Worm (Caenorhabditis elegans) whole organism, L4 larva: Measurements from ENCODE around the gene gpcp-2.

Source experiments
- F26F4.8 ChIP-seq: fragments of 200-800 bp; sonication (Bioruptor generic); conservative IDR thresholded peaks from 2 replicates; pipeline ENCODE4 v1.3.6; 2022; ENCODE audit warnings: missing genetic modification characterization, missing compliant biosample characterization
- F37D6.2 ChIP-seq: sonication (generic microtip); optimal IDR thresholded peaks from 2 replicates; lab custom pipeline; 2016; ENCODE audit warnings: mild to moderate bottlenecking, missing genetic modification characterization, missing compliant biosample characterization
- F44E2.7 ChIP-seq: fragments of 200-800 bp; sonication (Bioruptor generic); IDR thresholded peaks from 2 replicates; pipeline ENCODE4 v2.1.2; 2022; ENCODE audit warnings: missing genetic modification characterization, missing compliant biosample characterization
- F49E8.2 ChIP-seq: sonication (generic microtip); optimal IDR thresholded peaks from 2 replicates; lab custom pipeline; 2016; ENCODE audit warnings: missing compliant biosample characterization, mild to moderate bottlenecking, missing genetic modification characterization, borderline replicate concordance
- R02D3.7 ChIP-seq: fragments of 150-350 bp; sonication (generic microtip); optimal IDR thresholded peaks from 3 replicates; lab custom pipeline; 2014; ENCODE audit warnings: missing biosample characterization, missing genetic modification characterization
- T20F7.1 ChIP-seq: fragments of 200-800 bp; sonication (Bioruptor generic); optimal IDR thresholded peaks from 2 replicates; lab custom pipeline; 2018; ENCODE audit warnings: mild to moderate bottlenecking, missing genetic modification characterization, missing compliant biosample characterization
- T26A8.4 ChIP-seq: fragments of 200-800 bp; sonication (Bioruptor generic); IDR thresholded peaks from 2 replicates; pipeline ENCODE4 v1.3.6; 2022; ENCODE audit warnings: missing genetic modification characterization, missing compliant biosample characterization
- Y5F2A.4 ChIP-seq: fragments of 200-800 bp; sonication (Bioruptor generic); optimal IDR thresholded peaks from 2 replicates; lab custom pipeline; 2018; ENCODE audit warnings: mild to moderate bottlenecking, missing genetic modification characterization, missing compliant biosample characterization
- ZK337.2 ChIP-seq: fragments of 200-800 bp; sonication (Bioruptor generic); IDR thresholded peaks from 2 replicates; pipeline ENCODE4 v1.3.6; 2022; ENCODE audit warnings: missing genetic modification reagents, missing genetic modification characterization, missing compliant biosample characterization
- aly-2 ChIP-seq: sonication (generic microtip); optimal IDR thresholded peaks from 2 replicates; lab custom pipeline; 2018; ENCODE audit warnings: missing biosample characterization, missing genetic modification characterization
- ama-1 ChIP-seq: fragments of 150-350 bp; optimal IDR thresholded peaks from 2 replicates; lab custom pipeline; 2014; ENCODE audit warnings: inconsistent platforms, mixed read lengths
- attf-4 ChIP-seq: sonication (generic microtip); optimal IDR thresholded peaks from 3 replicates; lab custom pipeline; 2017; ENCODE audit warnings: missing biosample characterization, missing genetic modification characterization
- ceh-32 ChIP-seq: sonication (generic microtip); optimal IDR thresholded peaks from 2 replicates; lab custom pipeline; 2016; ENCODE audit warnings: mild to moderate bottlenecking, missing genetic modification characterization, missing compliant biosample characterization; ENCODE audit not compliant: poor library complexity
- ceh-44 ChIP-seq: fragments of 200-800 bp; sonication (Bioruptor generic); IDR thresholded peaks from 2 replicates; pipeline ENCODE4 v1.3.6; 2022; ENCODE audit warnings: missing genetic modification reagents, missing genetic modification characterization, missing compliant biosample characterization
- ceh-62 ChIP-seq: sonication (generic microtip); optimal IDR thresholded peaks from 2 replicates; lab custom pipeline; 2017; ENCODE audit warnings: missing biosample characterization, missing genetic modification characterization
- ctbp-1 ChIP-seq: fragments of 200-800 bp; sonication (Bioruptor generic); IDR thresholded peaks from 2 replicates; pipeline ENCODE4 v1.3.6; 2022; ENCODE audit warnings: missing genetic modification reagents, missing genetic modification characterization, missing compliant biosample characterization
- daf-8 ChIP-seq: fragments of 200-800 bp; sonication (Bioruptor generic); IDR thresholded peaks from 2 replicates; pipeline ENCODE4 v1.3.6; 2022; ENCODE audit warnings: missing genetic modification characterization, missing compliant biosample characterization
- dmd-9 ChIP-seq: fragments of 200-800 bp; sonication (Bioruptor generic); IDR thresholded peaks from 2 replicates; pipeline ENCODE4 v1.3.6; 2022; ENCODE audit warnings: missing genetic modification reagents, missing genetic modification characterization, missing compliant biosample characterization
- dpl-1 ChIP-seq: fragments of 150-350 bp; optimal IDR thresholded peaks from 2 replicates; lab custom pipeline; 2014; ENCODE audit warnings: missing biosample characterization, missing genetic modification reagents, missing genetic modification characterization
- duxl-1 ChIP-seq: sonication (generic microtip); optimal IDR thresholded peaks from 2 replicates; lab custom pipeline; 2016; ENCODE audit warnings: mild to moderate bottlenecking, missing genetic modification characterization, moderate library complexity, missing compliant biosample characterization; ENCODE audit not compliant: poor library complexity
- dve-1 ChIP-seq: sonication (generic microtip); optimal IDR thresholded peaks from 2 replicates; lab custom pipeline; 2017; ENCODE audit warnings: antibody characterized with exemption, mild to moderate bottlenecking, missing genetic modification characterization, missing compliant biosample characterization; ENCODE audit not compliant: insufficient read depth
- egl-27 ChIP-seq: sonication (generic microtip); optimal IDR thresholded peaks from 3 replicates; lab custom pipeline; 2017; ENCODE audit warnings: missing biosample characterization, missing genetic modification reagents, missing genetic modification characterization
- egl-43 ChIP-seq: fragments of 200-800 bp; sonication (Bioruptor generic); IDR thresholded peaks from 2 replicates; pipeline ENCODE4 v1.3.6; 2022; ENCODE audit warnings: missing genetic modification reagents, missing genetic modification characterization, missing compliant biosample characterization
- fos-1 ChIP-seq: fragments of 150-350 bp; optimal IDR thresholded peaks from 2 replicates; lab custom pipeline; 2014; ENCODE audit warnings: missing biosample characterization, missing genetic modification characterization
- gei-8 ChIP-seq: fragments of 200-800 bp; sonication (Bioruptor generic); optimal IDR thresholded peaks from 2 replicates; lab custom pipeline; 2018; ENCODE audit warnings: mild to moderate bottlenecking, missing genetic modification characterization, missing compliant biosample characterization
- hlh-11 ChIP-seq: fragments of 200-800 bp; sonication (Bioruptor generic); optimal IDR thresholded peaks from 2 replicates; lab custom pipeline; 2018; ENCODE audit warnings: mild to moderate bottlenecking, missing genetic modification characterization, missing compliant biosample characterization
- hmg-1.1 ChIP-seq: fragments of 200-800 bp; sonication (Bioruptor generic); IDR thresholded peaks from 2 replicates; pipeline ENCODE4 v1.3.6; 2022; ENCODE audit warnings: missing genetic modification reagents, missing genetic modification characterization, missing compliant biosample characterization
- jun-1 ChIP-seq: fragments of 150-350 bp; optimal IDR thresholded peaks from 2 replicates; lab custom pipeline; 2014; ENCODE audit warnings: missing biosample characterization, missing genetic modification reagents, missing genetic modification characterization
- lim-7 ChIP-seq: fragments of 200-800 bp; sonication (Bioruptor generic); IDR thresholded peaks from 2 replicates; pipeline ENCODE4 v1.3.6; 2022; ENCODE audit warnings: missing genetic modification characterization, missing compliant biosample characterization
- lin-29 ChIP-seq: fragments of 200-800 bp; sonication (Bioruptor generic); IDR thresholded peaks from 2 replicates; pipeline ENCODE4 v1.3.6; 2022; ENCODE audit warnings: missing genetic modification reagents, missing genetic modification characterization, missing compliant biosample characterization
- lir-3 ChIP-seq: sonication (generic microtip); optimal IDR thresholded peaks from 2 replicates; lab custom pipeline; 2016; ENCODE audit warnings: mild to moderate bottlenecking, missing genetic modification characterization, missing compliant biosample characterization
- madf-5 ChIP-seq, 2 experiments: fragments of 200-800 bp; sonication (Bioruptor generic); IDR thresholded peaks; 2 replicates each; pipeline ENCODE4 v1.3.6; 2022; ENCODE audit warnings: missing compliant biosample characterization in 2 of 2, missing genetic modification characterization in 2 of 2
- mdl-1 ChIP-seq, 2 experiments: fragments of 150-350 bp in 1 of 2; sonication (generic microtip) in 1 of 2; optimal IDR thresholded peaks; 2 replicates each; lab custom pipeline; 2014 to 2017; ENCODE audit warnings: missing biosample characterization in 2 of 2, missing genetic modification characterization in 2 of 2
- mes-2 ChIP-seq: sonication (generic microtip); optimal IDR thresholded peaks from 2 replicates; lab custom pipeline; 2016; ENCODE audit warnings: missing genotype, mild to moderate bottlenecking, missing genetic modification characterization, missing compliant biosample characterization; ENCODE audit not compliant: poor library complexity, severe bottlenecking
- nhr-111 ChIP-seq: fragments of 200-800 bp; sonication (Bioruptor generic); optimal IDR thresholded peaks from 2 replicates; lab custom pipeline; 2018; ENCODE audit warnings: mild to moderate bottlenecking, missing genetic modification characterization, missing compliant biosample characterization
- nhr-237 ChIP-seq: sonication (generic microtip); optimal IDR thresholded peaks from 2 replicates; lab custom pipeline; 2017; ENCODE audit warnings: missing biosample characterization, missing genetic modification characterization
- nhr-42 ChIP-seq: fragments of 200-800 bp; sonication (Bioruptor generic); IDR thresholded peaks from 2 replicates; pipeline ENCODE4 v1.3.6; 2022; ENCODE audit warnings: missing genetic modification characterization, missing compliant biosample characterization
- pha-4 ChIP-seq, 2 experiments: fragments of 150-350 bp in 1 of 2; fragments of 200-800 bp in 1 of 2; sonication (Bioruptor generic) in 1 of 2; IDR thresholded peaks in 1 of 2; optimal IDR thresholded peaks in 1 of 2; 2 replicates each; pipeline versions ENCODE4 v1.3.6 to Lab custom; 2014 to 2022; ENCODE audit warnings: missing genetic modification characterization in 2 of 2, missing genetic modification reagents in 2 of 2, missing biosample characterization in 1 of 2, missing compliant biosample characterization in 1 of 2
- rbr-2 ChIP-seq: sonication (generic microtip); optimal IDR thresholded peaks from 2 replicates; lab custom pipeline; 2016; ENCODE audit warnings: missing genotype, missing genetic modification characterization, missing compliant biosample characterization
- sdz-12 ChIP-seq: fragments of 200-800 bp; sonication (Bioruptor generic); optimal IDR thresholded peaks from 2 replicates; lab custom pipeline; 2018; ENCODE audit warnings: mild to moderate bottlenecking, missing genetic modification characterization, missing compliant biosample characterization
- set-16 ChIP-seq: fragments of 200-800 bp; sonication (Bioruptor generic); IDR thresholded peaks from 2 replicates; pipeline ENCODE4 v1.3.6; 2022; ENCODE audit warnings: missing genetic modification reagents, missing genetic modification characterization, missing compliant biosample characterization
- skn-1 ChIP-seq: fragments of 150-350 bp; optimal IDR thresholded peaks from 2 replicates; lab custom pipeline; 2014; ENCODE audit warnings: missing biosample characterization, missing genetic modification characterization
- snpc-1.2 ChIP-seq: fragments of 200-800 bp; sonication (Bioruptor generic); IDR thresholded peaks from 2 replicates; pipeline ENCODE4 v1.3.6; 2022; ENCODE audit warnings: missing genetic modification reagents, missing genetic modification characterization, missing compliant biosample characterization
- spr-1 ChIP-seq: sonication (generic microtip); optimal IDR thresholded peaks from 2 replicates; lab custom pipeline; 2016; ENCODE audit warnings: mild to moderate bottlenecking, missing genetic modification characterization, missing compliant biosample characterization
- spr-3 ChIP-seq: fragments of 200-800 bp; sonication (Bioruptor generic); optimal IDR thresholded peaks from 2 replicates; lab custom pipeline; 2018; ENCODE audit warnings: mild to moderate bottlenecking, missing genetic modification characterization, missing compliant biosample characterization
- tra-1 ChIP-seq: fragments of 200-800 bp; sonication (Bioruptor generic); IDR thresholded peaks from 2 replicates; pipeline ENCODE4 v1.3.6; 2022; ENCODE audit warnings: missing genetic modification reagents, missing genetic modification characterization, missing compliant biosample characterization
- unc-62 ChIP-seq, 3 experiments: fragments of 150-350 bp in 1 of 3; sonication (generic microtip); optimal IDR thresholded peaks in 2 of 3; peaks in 1 of 3; 1 replicate in 1 of 3; 2 replicates in 2 of 3; lab custom pipeline; 2014 to 2017; ENCODE audit warnings: missing biosample characterization in 3 of 3, missing genetic modification characterization in 3 of 3, missing genetic modification reagents in 3 of 3, missing genotype in 1 of 3
- vab-7 ChIP-seq: fragments of 200-800 bp; sonication (Bioruptor generic); IDR thresholded peaks from 2 replicates; pipeline ENCODE4 v1.3.6; 2022; ENCODE audit warnings: missing genetic modification reagents, missing genetic modification characterization, missing compliant biosample characterization
- zag-1 ChIP-seq: fragments of 150-350 bp; optimal IDR thresholded peaks from 2 replicates; lab custom pipeline; 2014; ENCODE audit warnings: missing biosample characterization, missing genetic modification characterization
- zfp-2 ChIP-seq: sonication (generic microtip); optimal IDR thresholded peaks from 2 replicates; lab custom pipeline; 2016; ENCODE audit warnings: mild to moderate bottlenecking, missing genetic modification characterization, missing compliant biosample characterization
- ztf-7 ChIP-seq: fragments of 150-350 bp; optimal IDR thresholded peaks from 2 replicates; lab custom pipeline; 2014; ENCODE audit warnings: missing biosample characterization, missing genetic modification characterization

Gene gpcp-2

ce11 chrII:8091528-8091927 lies 18.4 kb upstream of the gpcp-2 start (continued):
- TF ChIP-seq lin-29 (GFP tag; lab: Robert Waterston, UW) (no peak), lir-3 (no peak), snpc-1.2 (peak; percentile 76), ztf-7 (no peak), unc-62 (GFP tag; optimal IDR thresholded peaks at IDR 0.05 in 1 of 2; lab: Kevin White, UChicago) (peak in 1 of 2 experiments; percentile 19), unc-62 (tag; optimal IDR thresholded peaks at IDR 0.05; lab: Kevin White, UChicago) (no peak), madf-5 (GFP tag; IDR thresholded peaks at IDR 0.05; lab: Robert Waterston, UW) (no peak), vab-7 (GFP tag; lab: Robert Waterston, UW) (no peak), fos-1 (tag; lab: Kevin White, UChicago) (no peak), spr-1 (tag; lab: Kevin White, UChicago) (no peak), hlh-11 (tag; lab: Kevin White, UChicago) (peak; percentile 56), nhr-237 (tag; lab: Kevin White, UChicago) (no peak), hmg-1.1 (0 out of 2 replicates have a peak, but pooled peaks have one; percentile 53), R02D3.7 (tag; lab: Kevin White, UChicago) (no peak), set-16 (GFP tag; lab: Robert Waterston, UW) (no peak; the same call in 1 of the 2 replicates), duxl-1 (tag; lab: Kevin White, UChicago) (peak; percentile 62), zfp-2 (tag; lab: Kevin White, UChicago) (no peak), F49E8.2 (tag; lab: Kevin White, UChicago) (peak; percentile 60), nhr-42 (GFP tag; lab: Robert Waterston, UW) (no peak; the same call in 1 of the 2 replicates), attf-4 (no peak), lim-7 (GFP tag; lab: Robert Waterston, UW) (no peak), gei-8 (GFP tag; lab: Kevin White, UChicago) (no peak), dve-1 (tag; lab: Kevin White, UChicago) (peak; percentile 67), nhr-111 (GFP tag; lab: Kevin White, UChicago) (no peak), aly-2 (tag; lab: Kevin White, UChicago) (no peak), skn-1 (no peak), zag-1 (tag; lab: Kevin White, UChicago) (no peak), T20F7.1 (GFP tag; lab: Kevin White, UChicago) (no peak), ama-1 (lab: Kevin White, UChicago) (peak; percentile 93), ceh-62 (tag; lab: Kevin White, UChicago) (no peak), pha-4 (GFP tag; IDR thresholded peaks at IDR 0.05; lab: Robert Waterston, UW) (no peak), pha-4 (tag; optimal IDR thresholded peaks at IDR 0.05; lab: Kevin White, UChicago) (no peak), spr-3 (no peak), tra-1 (GFP tag; lab: Robert Waterston, UW) (no peak), rbr-2 (tag; lab: Kevin White, UChicago) (peak; percentile 23), dmd-9 (GFP tag; lab: Robert Waterston, UW) (no peak), ctbp-1 (GFP tag; lab: Robert Waterston, UW) (no peak), mes-2 (tag; lab: Kevin White, UChicago) (peak; percentile 77), sdz-12 (GFP tag; lab: Kevin White, UChicago) (no peak), dpl-1 (GFP tag; lab: Kevin White, UChicago) (peak; percentile 19), jun-1 (tag; lab: Kevin White, UChicago) (no peak), egl-27 (tag; lab: Kevin White, UChicago) (no peak), T26A8.4 (peak; percentile 62), daf-8 (GFP tag; lab: Robert Waterston, UW) (no peak), ZK337.2 (GFP tag; lab: Robert Waterston, UW) (no peak), ceh-44 (no peak), egl-43 (no peak), F37D6.2 (tag; lab: Kevin White, UChicago) (no peak), mdl-1 (tag; optimal IDR thresholded peaks at IDR 0.05; lab: Kevin White, UChicago) (no peak), ceh-32 (tag; lab: Kevin White, UChicago) (no peak), F44E2.7 (GFP tag; lab: Robert Waterston, UW) (no peak), F26F4.8 (GFP tag; lab: Robert Waterston, UW) (no peak), Y5F2A.4 (GFP tag; lab: Kevin White, UChicago) (no peak)
